Worm (Caenorhabditis elegans) whole organism, young adult: ENCODE results near the gene gcl-1.
"Not testable (repeated sequence)": the region's sequence is repeated elsewhere in the genome, so short reads cannot be mapped to it uniquely, and the experiment has no call there.

Source experiments
- D2030.7 ChIP-seq: fragments of 200-800 bp; sonication (Bioruptor generic); IDR thresholded peaks from 2 replicates; pipeline ENCODE4 v1.3.6; 2022; ENCODE audit warnings: missing genetic modification reagents, missing genetic modification characterization, missing compliant biosample characterization
- F37B4.10 ChIP-seq: fragments of 200-800 bp; sonication (Bioruptor generic); IDR thresholded peaks from 2 replicates; pipeline ENCODE4 v1.3.6; 2022; ENCODE audit warnings: missing genetic modification characterization, missing compliant biosample characterization
- K11D2.4 ChIP-seq: fragments of 200-800 bp; sonication (Bioruptor generic); IDR thresholded peaks from 2 replicates; pipeline ENCODE4 v1.3.6; 2022; ENCODE audit warnings: missing genetic modification reagents, missing genetic modification characterization, missing compliant biosample characterization
- ama-1 ChIP-seq, 3 experiments: fragments of 150-350 bp in 1 of 3; sonication (generic microtip) in 2 of 3; optimal IDR thresholded peaks; 2 replicates each; lab custom pipeline; 2014 to 2018; ENCODE audit warnings: missing biosample characterization in 2 of 3, missing genetic modification characterization in 2 of 3, missing genetic modification reagents in 2 of 3
- attf-5 ChIP-seq: fragments of 200-800 bp; sonication (Bioruptor generic); optimal IDR thresholded peaks from 2 replicates; lab custom pipeline; 2018; ENCODE audit warnings: mild to moderate bottlenecking, missing genetic modification characterization, missing compliant biosample characterization
- ceh-79 ChIP-seq: sonication (generic microtip); optimal IDR thresholded peaks from 2 replicates; lab custom pipeline; 2017; ENCODE audit warnings: mild to moderate bottlenecking, missing genetic modification characterization, missing compliant biosample characterization
- efl-1 ChIP-seq: fragments of 150-350 bp; optimal IDR thresholded peaks from 2 replicates; lab custom pipeline; 2014; ENCODE audit warnings: missing biosample characterization, missing genetic modification reagents, missing genetic modification characterization
- hrde-1 ChIP-seq: sonication (generic microtip); optimal IDR thresholded peaks from 2 replicates; lab custom pipeline; 2016; ENCODE audit warnings: missing genetic modification characterization, mild to moderate bottlenecking, missing compliant biosample characterization, moderate library complexity, missing genotype, missing genetic modification reagents, borderline replicate concordance
- madf-8 ChIP-seq: fragments of 200-800 bp; sonication (Bioruptor generic); conservative IDR thresholded peaks from 2 replicates; pipeline ENCODE4 v1.3.6; 2022; ENCODE audit warnings: missing genetic modification reagents, missing genetic modification characterization, missing compliant biosample characterization
- mes-4 ChIP-seq: sonication (generic microtip); optimal IDR thresholded peaks from 2 replicates; lab custom pipeline; 2016; ENCODE audit warnings: missing genotype, missing genetic modification characterization, missing compliant biosample characterization
- sea-2 ChIP-seq: fragments of 200-800 bp; sonication (Bioruptor generic); IDR thresholded peaks from 2 replicates; pipeline ENCODE4 v1.3.6; 2022; ENCODE audit warnings: missing genetic modification characterization, missing compliant biosample characterization
- sptf-2 ChIP-seq: fragments of 200-800 bp; sonication (Bioruptor generic); optimal IDR thresholded peaks from 2 replicates; lab custom pipeline; 2018; ENCODE audit warnings: mild to moderate bottlenecking, missing genetic modification characterization, missing compliant biosample characterization
- tbx-9 ChIP-seq: sonication (generic microtip); optimal IDR thresholded peaks from 2 replicates; lab custom pipeline; 2016; ENCODE audit warnings: borderline replicate concordance, missing genetic modification characterization, inconsistent platforms, missing compliant biosample characterization
- tlf-1 ChIP-seq: fragments of 200-800 bp; sonication (Bioruptor generic); optimal IDR thresholded peaks from 2 replicates; lab custom pipeline; 2018; ENCODE audit warnings: mild to moderate bottlenecking, missing genetic modification characterization, missing compliant biosample characterization

DNA sequence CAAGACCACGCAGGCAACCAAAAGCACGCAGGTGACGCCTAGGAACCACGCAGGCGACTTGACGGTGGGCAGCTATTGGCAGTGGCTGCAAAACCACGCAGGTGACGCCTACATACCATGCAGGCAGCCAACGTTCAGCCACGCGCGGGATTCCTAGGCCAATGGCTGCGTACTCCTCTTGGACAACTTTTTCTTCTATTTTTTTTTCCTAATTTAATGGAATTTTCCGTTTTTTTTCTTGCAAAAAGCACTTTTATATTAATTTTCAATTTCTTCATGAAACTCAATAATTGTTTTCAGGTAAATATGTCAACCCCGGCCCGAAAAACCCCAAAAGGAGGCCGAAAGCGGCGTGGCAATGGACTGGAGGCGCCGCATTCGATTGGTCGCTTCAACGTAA is 42.5 kb upstream of the gcl-1 start, which contains the start of gene Y38H8A.7:
- TF ChIP-seq hrde-1 (tag; lab: Kevin White, UChicago); F37B4.10 (GFP tag; lab: Robert Waterston, UW); ama-1 (optimal IDR thresholded peaks at IDR 0.05; lab: Kevin White, UChicago); ama-1 (GFP tag; optimal IDR thresholded peaks at IDR 0.05; lab: Kevin White, UChicago); efl-1; tlf-1 (GFP tag; lab: Kevin White, UChicago); mes-4 (tag; lab: Kevin White, UChicago); madf-8; tbx-9 (tag; lab: Kevin White, UChicago); D2030.7 (GFP tag; lab: Robert Waterston, UW); attf-5 (GFP tag; lab: Kevin White, UChicago); ceh-79; sea-2 (GFP tag; lab: Robert Waterston, UW); K11D2.4 (GFP tag; lab: Robert Waterston, UW); sptf-2 (GFP tag; lab: Kevin White, UChicago): not testable (repeated sequence)
